Fruit fly (Drosophila melanogaster): Measurements from ENCODE around the gene CG3513.

dm6 chr2L:3740443-3740842 is 47.5 kb upstream of the CG3513 start:
- TF ChIP-seq usp (GFP tag; optimal IDR thresholded peaks at IDR 0.05) (no peak), CG8478 (optimal IDR thresholded peaks at IDR 0.05) (no peak), psq (optimal IDR thresholded peaks at IDR 0.05) (no peak)
